Worm (Caenorhabditis elegans) whole organism, L1 larva: Measurements from ENCODE around the gene ptr-9.

Experiments
- F16B12.6 ChIP-seq: fragments of 150-350 bp; optimal IDR thresholded peaks from 2 replicates; lab custom pipeline; 2014; ENCODE audit warnings: missing biosample characterization, missing genetic modification characterization
- ceh-82 ChIP-seq, 3 experiments: fragments of 150-350 bp in 1 of 3; sonication (generic microtip) in 2 of 3; optimal IDR thresholded peaks; 2 replicates each; lab custom pipeline; 2014 to 2017; ENCODE audit warnings: missing biosample characterization in 3 of 3, missing genetic modification characterization in 3 of 3
- efl-1 ChIP-seq, 4 experiments: fragments of 150-350 bp; optimal IDR thresholded peaks in 3 of 4; peaks in 1 of 4; 1 replicate in 1 of 4; 2 replicates in 3 of 4; lab custom pipeline; 2014; ENCODE audit warnings: missing biosample characterization in 2 of 4, missing genetic modification characterization in 2 of 4, missing genetic modification reagents in 2 of 4
- elt-2 ChIP-seq: sonication (generic microtip); optimal IDR thresholded peaks from 2 replicates; lab custom pipeline; 2016; ENCODE audit warnings: missing genetic modification characterization, mild to moderate bottlenecking, inconsistent platforms, missing compliant biosample characterization, missing genetic modification reagents
- lin-39 ChIP-seq: fragments of 150-350 bp; optimal IDR thresholded peaks from 2 replicates; lab custom pipeline; 2014; ENCODE audit warnings: missing biosample characterization, missing genetic modification reagents, missing genetic modification characterization
- lir-3 ChIP-seq: sonication (generic microtip); optimal IDR thresholded peaks from 2 replicates; lab custom pipeline; 2016; ENCODE audit warnings: mild to moderate bottlenecking, missing genetic modification characterization, moderate library complexity, missing compliant biosample characterization; ENCODE audit not compliant: poor library complexity
- mab-9 ChIP-seq: fragments of 200-800 bp; sonication (Bioruptor generic); IDR thresholded peaks from 2 replicates; pipeline ENCODE4 v1.3.6; 2022; ENCODE audit warnings: missing genetic modification reagents, missing genetic modification characterization, missing compliant biosample characterization
- snu-23 ChIP-seq: sonication (generic microtip); optimal IDR thresholded peaks from 2 replicates; lab custom pipeline; 2016; ENCODE audit warnings: missing genetic modification characterization, missing compliant biosample characterization
- tbx-2 ChIP-seq: sonication (generic microtip); optimal IDR thresholded peaks from 2 replicates; lab custom pipeline; 2016; ENCODE audit warnings: missing genetic modification characterization, missing compliant biosample characterization
- unc-98 ChIP-seq: fragments of 200-800 bp; sonication (Bioruptor generic); IDR thresholded peaks from 2 replicates; pipeline ENCODE4 v1.3.6; 2022; ENCODE audit warnings: missing genetic modification characterization, missing compliant biosample characterization
- xbp-1 ChIP-seq: sonication (generic microtip); optimal IDR thresholded peaks from 2 replicates; lab custom pipeline; 2016; ENCODE audit warnings: missing genetic modification characterization, missing compliant biosample characterization

The ptr-9 gene

DNA sequence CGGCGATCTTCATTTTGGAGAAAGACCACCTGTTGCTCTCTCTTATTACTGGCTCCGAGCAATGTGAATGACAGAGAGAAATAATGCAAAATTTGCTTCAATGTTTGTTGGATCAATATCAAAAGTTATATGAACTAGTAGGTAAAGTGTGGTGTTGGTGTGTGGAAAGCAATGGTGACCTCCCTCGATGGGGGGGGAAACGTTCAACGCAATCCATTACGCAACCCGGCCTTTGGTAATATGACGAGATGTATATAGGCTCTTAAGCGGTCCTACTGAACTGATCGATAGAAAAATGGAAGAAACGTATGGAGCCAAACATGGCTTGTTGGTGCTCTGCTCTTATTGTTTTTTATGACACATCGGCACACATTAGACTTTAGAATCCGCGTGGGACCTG, 51.7 kb downstream of the ptr-9 start:
- TF ChIP-seq tbx-2 (tag; lab: Kevin White, UChicago) (no peak), efl-1 (optimal IDR thresholded peaks at IDR 0.05; lab: Kevin White, UChicago) (no peak), efl-1 (GFP tag; optimal IDR thresholded peaks at IDR 0.05 in 1 of 2; lab: Kevin White, UChicago) (peak in 1 of 2 experiments; percentile 83), unc-98 (no peak)

DNA sequence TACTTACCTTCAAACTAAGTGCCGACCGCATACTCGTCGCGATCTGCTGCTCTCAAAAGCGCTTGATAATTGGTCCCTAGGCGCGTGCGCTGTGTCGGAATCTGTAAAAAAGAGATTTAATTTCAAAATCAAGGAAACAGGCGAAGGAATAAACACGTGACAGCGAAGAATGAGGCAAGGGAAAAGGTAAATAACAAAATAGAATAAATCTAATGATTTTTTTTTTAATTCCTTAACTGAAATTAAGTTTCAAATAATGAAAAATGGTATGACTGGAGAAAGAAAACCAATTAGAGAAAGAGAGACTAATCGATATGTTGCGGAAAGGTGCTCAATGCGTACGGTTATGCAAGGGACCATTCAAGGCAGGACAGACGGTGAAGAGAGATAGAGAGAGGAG, 52.3 kb downstream of the ptr-9 start, which contains the start of gene cya-1:
Gene cya-1, minus strand, starts transcription at position 101 of the 400 bp plus-strand sequence.
- TF ChIP-seq snu-23 = no peak
- TF ChIP-seq xbp-1 (tag; lab: Kevin White, UChicago) = no peak
- no peak for TF ChIP-seq elt-2 (tag; lab: Kevin White, UChicago)
- no peak for TF ChIP-seq ceh-82 (tag; optimal IDR thresholded peaks at IDR 0.05; lab: Kevin White, UChicago)
- TF ChIP-seq lin-39 (tag; lab: Kevin White, UChicago) = no peak
- no peak for TF ChIP-seq mab-9 (GFP tag; lab: Robert Waterston, UW)
- TF ChIP-seq lir-3 = no peak
- no peak for TF ChIP-seq F16B12.6 (tag; lab: Kevin White, UChicago)
- TF ChIP-seq, all 84 proteins: peak for 0
